Worm (Caenorhabditis elegans): ENCODE results near the gene C34F11.2.

The C34F11.2 gene

DNA sequence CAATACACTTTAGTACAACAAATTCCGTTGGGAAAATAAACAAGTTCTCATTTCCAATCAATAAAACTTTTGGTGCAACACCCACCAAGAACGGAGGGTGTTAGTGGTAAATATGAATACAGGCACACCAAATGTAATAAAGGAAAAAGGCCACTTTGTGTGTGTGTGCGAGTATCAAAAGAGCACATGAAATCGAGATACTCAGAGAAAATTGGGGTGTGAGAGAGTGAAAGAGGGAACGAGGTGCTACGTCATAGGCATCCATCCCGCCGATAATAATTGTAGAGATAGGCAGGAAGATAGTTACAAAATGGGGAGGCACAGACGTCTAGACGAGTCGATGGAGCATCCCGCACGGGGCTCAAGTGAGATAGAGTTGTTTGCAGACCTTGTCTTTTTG, 15.7 kb downstream of the C34F11.2 start (continued):
- TF ChIP-seq egrh-3 (GFP tag; IDR thresholded peaks at IDR 0.05), result no peak
- TF ChIP-seq K12H6.12 (tag; optimal IDR thresholded peaks at IDR 0.05), result no peak
- TF ChIP-seq dpl-1 (GFP tag; optimal IDR thresholded peaks at IDR 0.05), result no peak
- no peak for TF ChIP-seq F10E7.11 (tag; optimal IDR thresholded peaks at IDR 0.05)
- no peak for TF ChIP-seq aptf-3 (GFP tag; IDR thresholded peaks at IDR 0.05)
- TF ChIP-seq F49E8.2 (tag; optimal IDR thresholded peaks at IDR 0.05; ENCODE audit: insufficient read depth), result no peak
- TF ChIP-seq F37B4.10 (GFP tag; IDR thresholded peaks at IDR 0.05), result no peak
- TF ChIP-seq B0336.3 (GFP tag; IDR thresholded peaks at IDR 0.05), result 0 out of 2 replicates have a peak, but pooled peaks have one; percentile 21
- no peak for TF ChIP-seq nhr-179 (tag; optimal IDR thresholded peaks at IDR 0.05)
- TF ChIP-seq ztf-25 (GFP tag; IDR thresholded peaks at IDR 0.05), result no peak
- TF ChIP-seq fkh-3 (tag; optimal IDR thresholded peaks at IDR 0.05), result no peak
- TF ChIP-seq rpc-1 (optimal IDR thresholded peaks at IDR 0.05), result no peak
- TF ChIP-seq rpc-1 (tag; optimal IDR thresholded peaks at IDR 0.05), result no peak

- no peak for TF ChIP-seq Y95B8A.8 (GFP tag; IDR thresholded peaks at IDR 0.05)
- no peak for TF ChIP-seq F39B2.1 (GFP tag; IDR thresholded peaks at IDR 0.05)
- no peak for TF ChIP-seq ztf-26 (tag; optimal IDR thresholded peaks at IDR 0.05)
- no peak for TF ChIP-seq mel-28 (tag; optimal IDR thresholded peaks at IDR 0.05; ENCODE audit: borderline replicate concordance)
- TF ChIP-seq unc-130 (GFP tag; optimal IDR thresholded peaks at IDR 0.05), result no peak
- no peak for TF ChIP-seq chd-7 (tag; optimal IDR thresholded peaks at IDR 0.05)
- TF ChIP-seq F33H1.4 (GFP tag; IDR thresholded peaks at IDR 0.05), result no peak
- no peak for TF ChIP-seq lsl-1 (GFP tag; optimal IDR thresholded peaks at IDR 0.05)
- no peak for TF ChIP-seq cebp-2 (GFP tag; IDR thresholded peaks at IDR 0.05)
- no peak for TF ChIP-seq F22D6.2 (tag; optimal IDR thresholded peaks at IDR 0.05)
- TF ChIP-seq ztf-25 (GFP tag; IDR thresholded peaks at IDR 0.05), result no peak
- TF ChIP-seq lsy-27 (tag; optimal IDR thresholded peaks at IDR 0.05; ENCODE audit: borderline replicate concordance, insufficient read depth), result no peak
- no peak for TF ChIP-seq nhr-120 (GFP tag; IDR thresholded peaks at IDR 0.05)
Measured at ce11 chrII:5228662-5229061, 16.6 kb downstream of the C34F11.2 start.

- no peak for TF ChIP-seq nhr-179 (tag; optimal IDR thresholded peaks at IDR 0.05)
- TF ChIP-seq lag-1 (GFP tag; IDR thresholded peaks at IDR 0.05), result no peak
- TF ChIP-seq ceh-40 (GFP tag; IDR thresholded peaks at IDR 0.05), result no peak
- no peak for TF ChIP-seq lin-26 (GFP tag; IDR thresholded peaks at IDR 0.05)
- TF ChIP-seq B0019.2 (GFP tag; conservative IDR thresholded peaks at IDR 0.05), result no peak
- TF ChIP-seq egl-18 (GFP tag; IDR thresholded peaks at IDR 0.05), result 0 out of 2 replicates have a peak, but pooled peaks have one; percentile 50
Measured at ce11 chrII:5229596-5229995, 17.5 kb downstream of the C34F11.2 start, which contains the start of gene EGAP2.2. Gene EGAP2.2 (plus strand): TSS chrII:5229896.

- no peak for TF ChIP-seq Y79H2A.3 (GFP tag; conservative IDR thresholded peaks at IDR 0.05)
Measured at ce11 chrII:5231111-5231510, 19.0 kb downstream of the C34F11.2 start, which contains the start of gene EGAP2.1. Gene EGAP2.1 (plus strand): TSS chrII:5231411.

- no peak for TF ChIP-seq B0035.1 (tag; optimal IDR thresholded peaks at IDR 0.05)
- peak; percentile 52 for TF ChIP-seq nhr-80 (tag; optimal IDR thresholded peaks at IDR 0.05)
- no peak for TF ChIP-seq tbx-9 (tag; optimal IDR thresholded peaks at IDR 0.05; ENCODE audit: borderline replicate concordance)
- TF ChIP-seq cebp-1 (GFP tag; IDR thresholded peaks at IDR 0.05), result no peak
- TF ChIP-seq cebp-1 (tag; optimal IDR thresholded peaks at IDR 0.05), result peak; percentile 74
- TF ChIP-seq snpc-3.4 (tag; optimal IDR thresholded peaks at IDR 0.05), result no peak
Measured at ce11 chrII:5234728-5235127, 22.7 kb downstream of the C34F11.2 start.
